Worm (Caenorhabditis elegans) whole organism, mixed stage, embryonic: ENCODE data around the gene irld-51.

Experiments used
- M03D4.4 ChIP-seq: sonication (generic microtip); optimal IDR thresholded peaks from 2 replicates; lab custom pipeline; 2017; ENCODE audit warnings: mild to moderate bottlenecking, missing genetic modification characterization, missing compliant biosample characterization
- bed-3 ChIP-seq: fragments of 200-800 bp; sonication (Bioruptor generic); optimal IDR thresholded peaks from 3 replicates; lab custom pipeline; 2018; ENCODE audit warnings: mild to moderate bottlenecking, missing genetic modification characterization, moderate library complexity, missing compliant biosample characterization
- blmp-1 ChIP-seq: fragments of 150-350 bp; optimal IDR thresholded peaks from 2 replicates; lab custom pipeline; 2014; ENCODE audit warnings: missing biosample characterization, missing genetic modification characterization
- ceh-43 ChIP-seq: fragments of 200-800 bp; sonication (Bioruptor generic); optimal IDR thresholded peaks from 2 replicates; lab custom pipeline; 2018; ENCODE audit warnings: mild to moderate bottlenecking, missing genetic modification characterization, moderate library complexity, missing compliant biosample characterization
- ceh-83 ChIP-seq: fragments of 200-800 bp; sonication (Bioruptor generic); optimal IDR thresholded peaks from 2 replicates; lab custom pipeline; 2018; ENCODE audit warnings: mild to moderate bottlenecking, missing genetic modification characterization, missing compliant biosample characterization
- ces-1 ChIP-seq: fragments of 150-350 bp; optimal IDR thresholded peaks from 2 replicates; lab custom pipeline; 2014; ENCODE audit warnings: missing biosample characterization, missing genetic modification reagents, missing genetic modification characterization
- cnd-1 ChIP-seq: fragments of 200-800 bp; sonication (Bioruptor generic); optimal IDR thresholded peaks from 2 replicates; lab custom pipeline; 2018; ENCODE audit warnings: mild to moderate bottlenecking, missing genetic modification characterization, missing compliant biosample characterization
- drap-1 ChIP-seq: fragments of 200-800 bp; sonication (Bioruptor generic); optimal IDR thresholded peaks from 3 replicates; lab custom pipeline; 2018; ENCODE audit warnings: mild to moderate bottlenecking, missing genetic modification characterization, missing compliant biosample characterization
- elt-1 ChIP-seq: sonication (generic microtip); optimal IDR thresholded peaks from 2 replicates; lab custom pipeline; 2017; ENCODE audit warnings: missing genetic modification characterization, mild to moderate bottlenecking, missing compliant biosample characterization, antibody characterized with exemption, moderate library complexity, borderline replicate concordance; ENCODE audit not compliant: insufficient read depth
- elt-3 ChIP-seq: fragments of 150-350 bp; optimal IDR thresholded peaks from 2 replicates; lab custom pipeline; 2014; ENCODE audit warnings: missing biosample characterization, missing genetic modification characterization
- flh-1 ChIP-seq: fragments of 200-800 bp; sonication (Bioruptor generic); optimal IDR thresholded peaks from 2 replicates; lab custom pipeline; 2018; ENCODE audit warnings: mild to moderate bottlenecking, missing genetic modification characterization, moderate library complexity, missing compliant biosample characterization
- ham-2 ChIP-seq: fragments of 200-800 bp; sonication (Bioruptor generic); optimal IDR thresholded peaks from 2 replicates; lab custom pipeline; 2018; ENCODE audit warnings: mild to moderate bottlenecking, missing genetic modification characterization, missing compliant biosample characterization
- hlh-1 ChIP-seq: fragments of 150-350 bp; optimal IDR thresholded peaks from 2 replicates; lab custom pipeline; 2014; ENCODE audit warnings: missing biosample characterization, missing genetic modification reagents, missing genetic modification characterization
- lin-13 ChIP-seq: fragments of 150-350 bp; optimal IDR thresholded peaks from 2 replicates; lab custom pipeline; 2014; ENCODE audit warnings: missing biosample characterization, missing genetic modification characterization
- lin-32 ChIP-seq: fragments of 200-800 bp; sonication (Bioruptor generic); optimal IDR thresholded peaks from 2 replicates; lab custom pipeline; 2018; ENCODE audit warnings: mild to moderate bottlenecking, missing genetic modification characterization, missing compliant biosample characterization
- lsy-2 ChIP-seq: fragments of 150-350 bp; optimal IDR thresholded peaks from 2 replicates; lab custom pipeline; 2014; ENCODE audit warnings: missing biosample characterization, missing genetic modification characterization
- mab-5 ChIP-seq: fragments of 150-350 bp; optimal IDR thresholded peaks from 2 replicates; lab custom pipeline; 2014; ENCODE audit warnings: missing biosample characterization, missing genetic modification characterization
- mep-1 ChIP-seq: fragments of 150-350 bp; optimal IDR thresholded peaks from 2 replicates; lab custom pipeline; 2017; ENCODE audit warnings: missing biosample characterization, missing genetic modification reagents, missing genetic modification characterization, inconsistent platforms
- mls-2 ChIP-seq: sonication (generic microtip); optimal IDR thresholded peaks from 2 replicates; lab custom pipeline; 2016; ENCODE audit warnings: mild to moderate bottlenecking, missing genetic modification characterization, moderate library complexity, missing compliant biosample characterization
- nhr-12 ChIP-seq: fragments of 150-350 bp; optimal IDR thresholded peaks from 2 replicates; lab custom pipeline; 2014; ENCODE audit warnings: missing biosample characterization, missing genetic modification characterization
- nhr-2 ChIP-seq: fragments of 150-350 bp; optimal IDR thresholded peaks from 2 replicates; lab custom pipeline; 2014; ENCODE audit warnings: missing biosample characterization, missing genetic modification characterization
- nhr-28 ChIP-seq: fragments of 150-350 bp; optimal IDR thresholded peaks from 2 replicates; lab custom pipeline; 2014; ENCODE audit warnings: missing biosample characterization, missing genetic modification characterization
- nhr-76 ChIP-seq: sonication (generic microtip); optimal IDR thresholded peaks from 2 replicates; lab custom pipeline; 2017; ENCODE audit warnings: missing biosample characterization, missing genetic modification characterization
- pha-4 ChIP-seq: fragments of 150-350 bp; optimal IDR thresholded peaks from 2 replicates; lab custom pipeline; 2018; ENCODE audit warnings: missing biosample characterization, missing genetic modification reagents, missing genetic modification characterization
- sptf-1 ChIP-seq: sonication (generic microtip); optimal IDR thresholded peaks from 2 replicates; lab custom pipeline; 2017; ENCODE audit warnings: mild to moderate bottlenecking, missing genetic modification characterization, moderate library complexity, missing compliant biosample characterization
- tbx-8 ChIP-seq: fragments of 200-800 bp; sonication (Bioruptor generic); optimal IDR thresholded peaks from 2 replicates; lab custom pipeline; 2018; ENCODE audit warnings: mild to moderate bottlenecking, missing genetic modification characterization, moderate library complexity, missing compliant biosample characterization
- unc-120 ChIP-seq: sonication (generic microtip); optimal IDR thresholded peaks from 2 replicates; lab custom pipeline; 2017; ENCODE audit warnings: missing genetic modification characterization, missing compliant biosample characterization; ENCODE audit not compliant: poor library complexity, severe bottlenecking
- unc-39 ChIP-seq: fragments of 150-350 bp; optimal IDR thresholded peaks from 2 replicates; lab custom pipeline; 2014; ENCODE audit warnings: missing biosample characterization, missing genetic modification characterization
- unc-62 ChIP-seq: fragments of 150-350 bp; optimal IDR thresholded peaks from 2 replicates; lab custom pipeline; 2014; ENCODE audit warnings: missing biosample characterization, missing genetic modification reagents, missing genetic modification characterization
- zip-8 ChIP-seq: fragments of 150-350 bp; optimal IDR thresholded peaks from 2 replicates; lab custom pipeline; 2014; ENCODE audit warnings: missing biosample characterization, missing genetic modification characterization

The irld-51 gene

ce11 chrII:2990089-2990488 lies 37.6 kb upstream of the irld-51 start:
- TF ChIP-seq mab-5 (tag; lab: Kevin White, UChicago), result no peak
- TF ChIP-seq ham-2 (GFP tag; lab: Kevin White, UChicago), result peak; percentile 52

- no peak for TF ChIP-seq ceh-43 (GFP tag; lab: Kevin White, UChicago)
- TF ChIP-seq unc-120 (tag; lab: Kevin White, UChicago), result peak; percentile 37
- peak; percentile 5 for TF ChIP-seq lin-13 (tag; lab: Kevin White, UChicago)
- no peak for TF ChIP-seq drap-1 (GFP tag; lab: Kevin White, UChicago)
- no peak for TF ChIP-seq bed-3
- no peak for TF ChIP-seq unc-39
- TF ChIP-seq lin-32 (GFP tag; lab: Kevin White, UChicago), result peak; percentile 21
- no peak for TF ChIP-seq blmp-1
- TF ChIP-seq hlh-1 (tag; lab: Kevin White, UChicago), result peak; percentile 8
- TF ChIP-seq nhr-76 (tag; lab: Kevin White, UChicago), result no peak
- TF ChIP-seq ham-2 (GFP tag; lab: Kevin White, UChicago), result no peak
- no peak for TF ChIP-seq zip-8
- no peak for TF ChIP-seq nhr-28 (tag; lab: Kevin White, UChicago)
- no peak for TF ChIP-seq flh-1 (GFP tag; lab: Kevin White, UChicago)
- TF ChIP-seq ceh-83 (GFP tag; lab: Kevin White, UChicago), result no peak
- peak; percentile 25 for TF ChIP-seq lsy-2 (tag; lab: Kevin White, UChicago)
- TF ChIP-seq elt-3 (tag; lab: Kevin White, UChicago), result no peak
- TF ChIP-seq pha-4, result peak; percentile 12
- peak; percentile 3 for TF ChIP-seq M03D4.4
- TF ChIP-seq sptf-1 (tag; lab: Kevin White, UChicago), result peak; percentile 40
- peak; percentile 30 for TF ChIP-seq nhr-2 (tag; lab: Kevin White, UChicago)
- no peak for TF ChIP-seq ces-1 (GFP tag; lab: Kevin White, UChicago)
Observed at ce11 chrII:2987854-2988350, 35.4 kb upstream of the irld-51 start, which contains the start of gene lido-7. Gene lido-7 (plus strand): TSS chrII:2988300.

- TF ChIP-seq M03D4.4 (no peak), elt-3 (tag; lab: Kevin White, UChicago) (no peak), ceh-43 (GFP tag; lab: Kevin White, UChicago) (no peak), mls-2 (tag; lab: Kevin White, UChicago) (no peak), sptf-1 (tag; lab: Kevin White, UChicago) (no peak)
Observed at ce11 chrII:2987122-2987556, 34.6 kb upstream of the irld-51 start.

ce11 chrII:2985935-2986498 lies 33.5 kb upstream of the irld-51 start:
- TF ChIP-seq ceh-43 (GFP tag; lab: Kevin White, UChicago) (no peak), cnd-1 (tag; lab: Kevin White, UChicago) (no peak), mep-1 (tag; lab: Kevin White, UChicago) (no peak), nhr-12 (tag; lab: Kevin White, UChicago) (no peak)

- no peak for TF ChIP-seq M03D4.4
- no peak for TF ChIP-seq cnd-1 (tag; lab: Kevin White, UChicago)
- no peak for TF ChIP-seq unc-62
- no peak for TF ChIP-seq elt-1 (tag; lab: Kevin White, UChicago)
- no peak for TF ChIP-seq tbx-8
- TF ChIP-seq unc-39, result no peak
- no peak for TF ChIP-seq ceh-83 (GFP tag; lab: Kevin White, UChicago)
- no peak for TF ChIP-seq blmp-1
- TF ChIP-seq nhr-2 (tag; lab: Kevin White, UChicago), result no peak
- no peak for TF ChIP-seq elt-3 (tag; lab: Kevin White, UChicago)
- no peak for TF ChIP-seq ham-2 (GFP tag; lab: Kevin White, UChicago)
- no peak for TF ChIP-seq mab-5 (tag; lab: Kevin White, UChicago)
- no peak for TF ChIP-seq mls-2 (tag; lab: Kevin White, UChicago)
- TF ChIP-seq, all 35 proteins: peak for 0
Observed at ce11 chrII:2985446-2985845, 32.9 kb upstream of the irld-51 start.
